Fruit fly (Drosophila melanogaster) whole organism, prepupa: ENCODE measurements around the gene CG9592.

Experiments
- Blimp-1 ChIP-seq: fragments of 200-800 bp; sonication (Bioruptor generic); optimal IDR thresholded peaks from 3 replicates; lab custom pipeline; 2017; ENCODE audit warnings: missing biosample characterization, missing genetic modification characterization, mild to moderate bottlenecking, moderate library complexity, missing genetic modification reagents
- CG16779 ChIP-seq: fragments of 200-800 bp; sonication (Bioruptor generic); optimal IDR thresholded peaks from 3 replicates; lab custom pipeline; 2017; ENCODE audit warnings: missing biosample characterization, mild to moderate bottlenecking, missing genetic modification characterization
- Eip93F ChIP-seq: fragments of 200-800 bp; sonication (Bioruptor generic); optimal IDR thresholded peaks from 2 replicates; lab custom pipeline; 2016; ENCODE audit warnings: missing biosample characterization, mild to moderate bottlenecking, missing genetic modification characterization
- Hr39 ChIP-seq: fragments of 200-800 bp; sonication (Bioruptor generic); optimal IDR thresholded peaks from 2 replicates; lab custom pipeline; 2016; ENCODE audit warnings: missing biosample characterization, missing genetic modification characterization
- OdsH ChIP-seq: fragments of 200-800 bp; sonication (Bioruptor generic); optimal IDR thresholded peaks from 3 replicates; lab custom pipeline; 2016; ENCODE audit warnings: missing biosample characterization, missing genetic modification characterization

DNA sequence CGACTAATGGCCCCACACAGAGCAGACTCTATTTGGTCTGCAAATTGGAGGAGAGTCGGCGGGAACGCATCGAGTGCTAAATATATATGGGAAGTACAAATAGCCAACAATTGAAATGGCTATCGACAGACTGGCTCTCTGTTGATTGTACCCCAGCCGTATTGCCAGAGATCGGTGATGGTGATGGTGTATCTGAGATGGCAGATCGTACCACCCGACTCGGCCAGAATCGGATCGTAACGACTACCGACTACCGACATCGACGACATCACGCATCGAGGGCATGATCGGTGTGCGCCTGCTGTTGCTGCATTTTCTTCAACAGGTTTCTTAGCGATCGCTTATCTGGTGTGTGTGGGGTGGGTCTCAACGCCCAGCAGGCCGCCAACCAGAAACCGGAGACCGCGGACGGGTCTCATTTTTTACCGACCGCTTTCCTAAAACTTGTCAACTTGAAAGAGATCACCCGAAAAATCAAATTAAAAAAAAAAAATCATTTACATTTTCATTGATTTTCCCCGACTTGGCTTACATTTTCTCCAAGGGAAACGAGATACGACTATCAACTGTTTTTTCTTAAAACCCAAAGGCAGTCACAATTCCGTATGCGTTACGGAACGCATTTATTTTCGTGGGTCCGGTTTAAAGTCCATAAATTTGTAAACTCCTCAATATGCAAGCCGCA, 26.5 kb downstream of the CG9592 start:
- TF ChIP-seq CG16779 (no peak), Blimp-1 (GFP tag; lab: Kevin White, UChicago) (no peak), Eip93F (GFP tag; lab: Kevin White, UChicago) (no peak), Hr39 (GFP tag; lab: Kevin White, UChicago) (no peak), OdsH (GFP tag; lab: Kevin White, UChicago) (peak; percentile 55)
